Worm (Caenorhabditis elegans): Measurements from ENCODE around the gene arg-1.

ce11 chrX:1786607-1787006 lies at the start of gene arg-1:
- TF ChIP-seq dmd-4 (tag; optimal IDR thresholded peaks at IDR 0.05; ENCODE audit: borderline replicate concordance) (no peak), unc-86 (tag; optimal IDR thresholded peaks at IDR 0.05) (no peak), ama-1 (optimal IDR thresholded peaks at IDR 0.05) (no peak), fkh-6 (tag; optimal IDR thresholded peaks at IDR 0.05) (no peak), elt-2 (tag; optimal IDR thresholded peaks at IDR 0.05) (no peak), ahr-1 (tag; optimal IDR thresholded peaks at IDR 0.05) (no peak)

All from whole organism, late embryonic.